Worm (Caenorhabditis elegans) whole organism, L2 larva: ENCODE results near the gene ida-1.

Experiments
- C34F6.9 ChIP-seq: fragments of 150-350 bp; optimal IDR thresholded peaks from 2 replicates; lab custom pipeline; 2014; ENCODE audit warnings: missing biosample characterization, missing genetic modification characterization
- ceh-82 ChIP-seq: fragments of 150-350 bp; optimal IDR thresholded peaks from 2 replicates; lab custom pipeline; 2014; ENCODE audit warnings: missing biosample characterization, missing genetic modification characterization
- elt-1 ChIP-seq: fragments of 150-350 bp; optimal IDR thresholded peaks from 2 replicates; lab custom pipeline; 2014; ENCODE audit warnings: missing biosample characterization, missing genetic modification characterization
- lin-13 ChIP-seq: fragments of 150-350 bp; optimal IDR thresholded peaks from 2 replicates; lab custom pipeline; 2014; ENCODE audit warnings: missing biosample characterization, missing genetic modification reagents, missing genetic modification characterization
- lsy-2 ChIP-seq, 2 experiments: fragments of 150-350 bp in 1 of 2; sonication (generic microtip) in 1 of 2; optimal IDR thresholded peaks; 2 replicates each; lab custom pipeline; 2014 to 2017; ENCODE audit warnings: missing biosample characterization in 2 of 2, missing genetic modification characterization in 2 of 2
- nhr-10 ChIP-seq: sonication (generic microtip); optimal IDR thresholded peaks from 2 replicates; lab custom pipeline; 2017; ENCODE audit warnings: missing biosample characterization, missing genetic modification characterization
- nhr-77 ChIP-seq: fragments of 150-350 bp; optimal IDR thresholded peaks from 2 replicates; lab custom pipeline; 2014; ENCODE audit warnings: missing biosample characterization, missing genetic modification characterization

ce11 chrIII:5760721-5761120 is 5.4 kb downstream of the ida-1 start:
- TF ChIP-seq lin-13 = no peak
- peak; percentile 2 for TF ChIP-seq C34F6.9 (tag; lab: Kevin White, UChicago)
- TF ChIP-seq ceh-82 (tag; lab: Kevin White, UChicago) = no peak
- no peak for TF ChIP-seq elt-1 (tag; lab: Kevin White, UChicago)
- no peak for TF ChIP-seq nhr-10 (tag; lab: Kevin White, UChicago)
- no peak for TF ChIP-seq nhr-77 (tag; lab: Kevin White, UChicago)
- no peak for TF ChIP-seq lsy-2 (tag; optimal IDR thresholded peaks at IDR 0.05; lab: Kevin White, UChicago)
